Worm (Caenorhabditis elegans) whole organism, early embryonic: Measurements from ENCODE around the gene his-38.

Experiments
- F13C5.2 ChIP-seq: sonication (generic microtip); optimal IDR thresholded peaks from 2 replicates; lab custom pipeline; 2017; ENCODE audit warnings: mild to moderate bottlenecking, missing genetic modification characterization, inconsistent platforms, missing compliant biosample characterization
- aly-1 ChIP-seq: sonication (generic microtip); optimal IDR thresholded peaks from 2 replicates; lab custom pipeline; 2016; ENCODE audit warnings: missing genetic modification characterization, missing compliant biosample characterization
- ama-1 ChIP-seq: fragments of 150-350 bp; optimal IDR thresholded peaks from 2 replicates; lab custom pipeline; 2014
- flt-1 ChIP-seq: fragments of 200-800 bp; sonication (Bioruptor generic); IDR thresholded peaks from 2 replicates; pipeline ENCODE4 v1.3.6; 2022; ENCODE audit warnings: missing genetic modification characterization, missing compliant biosample characterization
- hmg-4 ChIP-seq: fragments of 200-800 bp; sonication (Bioruptor generic); optimal IDR thresholded peaks from 2 replicates; lab custom pipeline; 2018; ENCODE audit warnings: mild to moderate bottlenecking, missing genetic modification characterization, missing compliant biosample characterization
- hnd-1 ChIP-seq: sonication (generic microtip); optimal IDR thresholded peaks from 2 replicates; lab custom pipeline; 2016; ENCODE audit warnings: missing genetic modification characterization, missing compliant biosample characterization
- pes-1 ChIP-seq: fragments of 200-800 bp; sonication (Bioruptor generic); IDR thresholded peaks from 2 replicates; pipeline ENCODE4 v1.3.6; 2022; ENCODE audit warnings: missing genetic modification reagents, missing genetic modification characterization, missing compliant biosample characterization
- tbx-37 ChIP-seq: fragments of 200-800 bp; sonication (Bioruptor generic); conservative IDR thresholded peaks from 2 replicates; pipeline ENCODE4 v1.3.6; 2022; ENCODE audit warnings: missing genetic modification reagents, missing genetic modification characterization, missing compliant biosample characterization

DNA sequence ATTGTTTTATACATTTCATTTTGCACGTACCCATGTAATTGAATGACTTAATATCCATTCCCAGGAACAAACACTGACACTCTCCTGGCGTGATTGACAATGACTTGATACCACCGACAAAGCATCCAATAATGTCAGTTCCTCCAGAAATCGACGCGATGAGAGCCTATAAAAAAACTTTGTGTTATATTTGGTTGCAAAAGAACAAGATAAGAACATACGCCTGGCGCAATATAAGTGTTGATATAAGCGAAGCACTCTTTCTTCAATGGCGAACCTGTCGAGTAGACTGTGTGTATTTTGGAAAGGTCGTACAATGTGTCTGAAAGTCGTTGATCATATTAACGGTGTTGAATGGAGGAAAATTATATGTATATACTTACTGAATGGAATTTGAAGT, 6.6 kb downstream of the his-38 start:
- TF ChIP-seq hnd-1 (tag; lab: Kevin White, UChicago): no peak
- no peak for TF ChIP-seq pes-1 (GFP tag; lab: Robert Waterston, UW)
- no peak for TF ChIP-seq flt-1 (GFP tag; lab: Robert Waterston, UW)
- TF ChIP-seq hmg-4 (GFP tag; lab: Kevin White, UChicago): no peak
- TF ChIP-seq ama-1 (lab: Kevin White, UChicago): no peak
- no peak for TF ChIP-seq tbx-37 (GFP tag; lab: Robert Waterston, UW)
- TF ChIP-seq F13C5.2 (tag; lab: Kevin White, UChicago): no peak
- TF ChIP-seq aly-1 (tag; lab: Kevin White, UChicago): no peak
